Fruit fly (Drosophila melanogaster): ENCODE measurements around the gene CG15059.

- TF ChIP-seq Sox102F (GFP tag; optimal IDR thresholded peaks at IDR 0.05) (no peak), CG8119 (GFP tag; IDR thresholded peaks at IDR 0.05) (no peak), acj6 (GFP tag; optimal IDR thresholded peaks at IDR 0.05) (no peak), Hr39 (GFP tag; optimal IDR thresholded peaks at IDR 0.05) (no peak)
Observed at dm6 chrX:18254465-18254864, 4.9 kb downstream of the CG15059 start.

All from whole organism, prepupa.